Worm (Caenorhabditis elegans): ENCODE results near the gene btf-1.

- TF ChIP-seq unc-62 (GFP tag; optimal IDR thresholded peaks at IDR 0.05 in 1 of 2): no peak
- no peak for TF ChIP-seq unc-62 (tag; optimal IDR thresholded peaks at IDR 0.05)
- TF ChIP-seq unc-130 (GFP tag; optimal IDR thresholded peaks at IDR 0.05): no peak
- no peak for TF ChIP-seq nhr-77 (tag; optimal IDR thresholded peaks at IDR 0.05)
- TF ChIP-seq egl-27 (tag; optimal IDR thresholded peaks at IDR 0.05): no peak
- TF ChIP-seq ZK546.5 (tag; optimal IDR thresholded peaks at IDR 0.05): no peak
- no peak for TF ChIP-seq ama-1 (optimal IDR thresholded peaks at IDR 0.05)
- TF ChIP-seq mdt-29 (GFP tag; IDR thresholded peaks at IDR 0.05): no peak
- no peak for TF ChIP-seq snpc-4 (tag; optimal IDR thresholded peaks at IDR 0.05)
Observed at ce11 chrII:13248886-13249285, 48.9 kb downstream of the btf-1 start, which contains the start of gene F15D4.6.

Data from whole organism, L4 larva.